Fruit fly (Drosophila melanogaster) whole organism, adult: ENCODE measurements around the gene Acbp3.

Source experiments
- CG11617 ChIP-seq: fragments of 200-800 bp; sonication (Bioruptor generic); optimal IDR thresholded peaks from 2 replicates; lab custom pipeline; 2017; ENCODE audit warnings: mild to moderate bottlenecking, missing biosample characterization, missing genetic modification reagents, missing genetic modification characterization
- CG12768 ChIP-seq: fragments of 200-800 bp; sonication (Bioruptor generic); optimal IDR thresholded peaks from 2 replicates; lab custom pipeline; 2017; ENCODE audit warnings: missing biosample characterization, missing genetic modification characterization, mild to moderate bottlenecking, moderate library complexity, missing genetic modification reagents
- CG5204 ChIP-seq: fragments of 200-800 bp; sonication (Bioruptor generic); optimal IDR thresholded peaks from 2 replicates; lab custom pipeline; 2016; ENCODE audit warnings: missing biosample characterization, missing genetic modification characterization
- Mnt ChIP-seq: fragments of 200-800 bp; sonication (Bioruptor generic); optimal IDR thresholded peaks from 2 replicates; lab custom pipeline; 2016; ENCODE audit warnings: missing biosample characterization, mild to moderate bottlenecking, missing genetic modification characterization
- bab1 ChIP-seq: fragments of 200-800 bp; sonication (Bioruptor generic); optimal IDR thresholded peaks from 3 replicates; lab custom pipeline; 2019; ENCODE audit warnings: missing biosample characterization, mild to moderate bottlenecking, missing genetic modification characterization, moderate library complexity
- cnc ChIP-seq, 2 experiments: fragments of >200 bp; optimal IDR thresholded peaks; 2 replicates each; lab custom pipeline; 2017
- kay ChIP-seq: fragments of 200-800 bp; sonication (Bioruptor generic); peaks from one replicate; lab custom pipeline; 2016; ENCODE audit warnings: missing biosample characterization, missing genetic modification characterization, borderline replicate concordance
- ovo ChIP-seq: fragments of 200-800 bp; sonication (Bioruptor generic); optimal IDR thresholded peaks from 2 replicates; lab custom pipeline; 2016; ENCODE audit warnings: missing biosample characterization, missing genetic modification characterization
- tj ChIP-seq: fragments of 200-800 bp; sonication (Bioruptor generic); optimal IDR thresholded peaks from 3 replicates; lab custom pipeline; 2017; ENCODE audit warnings: missing biosample characterization, mild to moderate bottlenecking, missing genetic modification characterization, moderate library complexity
- toe ChIP-seq: fragments of 200-800 bp; sonication (Bioruptor generic); optimal IDR thresholded peaks from 2 replicates; lab custom pipeline; 2016; ENCODE audit warnings: missing biosample characterization, missing genetic modification characterization

dm6 chr3L:7137613-7138189 is 7.0 kb downstream of the Acbp3 start:
- TF ChIP-seq CG11617 (GFP tag; lab: Kevin White, UChicago) (no peak), cnc (optimal IDR thresholded peaks at IDR 0.05; lab: Kevin White, UChicago) (no peak), Mnt (GFP tag; lab: Kevin White, UChicago) (no peak), tj (GFP tag; lab: Kevin White, UChicago) (no peak), bab1 (GFP tag; lab: Kevin White, UChicago) (no peak), CG5204 (no peak), kay (GFP tag; lab: Kevin White, UChicago) (no peak), ovo (GFP tag; lab: Kevin White, UChicago) (no peak), toe (GFP tag; lab: Kevin White, UChicago) (no peak), CG12768 (no peak)
